Fruit fly (Drosophila melanogaster): ENCODE measurements around the gene CG5787.

The CG5787 gene

DNA sequence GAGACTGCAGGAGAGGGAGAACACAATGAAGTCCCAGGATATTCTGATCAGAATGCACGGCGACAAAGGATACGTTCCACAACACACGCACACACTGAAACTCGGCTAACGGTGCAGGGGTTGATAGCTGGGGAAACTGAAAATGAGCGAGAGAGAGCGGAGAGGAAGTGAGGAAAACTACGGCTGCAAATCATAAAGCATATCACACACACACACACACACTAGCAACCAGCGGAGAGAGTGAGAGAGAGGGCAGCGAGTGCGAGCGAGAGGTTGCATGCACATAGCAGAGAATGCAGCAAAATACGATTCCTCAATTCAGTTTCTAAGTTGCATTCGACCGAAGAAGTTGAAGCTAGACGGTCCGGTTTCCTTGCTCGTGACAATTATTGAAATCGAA lies 34.5 kb downstream of the CG5787 start:
- no peak for TF ChIP-seq Ravus (GFP tag; IDR thresholded peaks at IDR 0.05)
- no peak for TF ChIP-seq sna (GFP tag; IDR thresholded peaks at IDR 0.05; ENCODE audit: partially characterized antibody)
- TF ChIP-seq crol (GFP tag; IDR thresholded peaks at IDR 0.05), result peak; percentile 82
- no peak for TF ChIP-seq CG12299 (tag; optimal IDR thresholded peaks at IDR 0.05)
- peak; percentile 11 for TF ChIP-seq pros (GFP tag; optimal IDR thresholded peaks at IDR 0.05)
- peak; percentile 85 to 97 for TF ChIP-seq insv (GFP tag; optimal IDR thresholded peaks at IDR 0.05)
- no peak for TF ChIP-seq Antp (GFP tag; optimal IDR thresholded peaks at IDR 0.05)
- peak; percentile 33 to 95 for TF ChIP-seq Trl (optimal IDR thresholded peaks at IDR 0.05)
- TF ChIP-seq Trl (GFP tag; optimal IDR thresholded peaks at IDR 0.05), result no peak
- peak; percentile 35; the same call in 1 of the 2 replicates for TF ChIP-seq CG32767 (GFP tag; IDR thresholded peaks at IDR 0.05)
- TF ChIP-seq pita (GFP tag; optimal IDR thresholded peaks at IDR 0.05), result no peak
- peak; percentile 3 for TF ChIP-seq stwl (tag; optimal IDR thresholded peaks at IDR 0.05)
- no peak for TF ChIP-seq nau (GFP tag; optimal IDR thresholded peaks at IDR 0.05)
- TF ChIP-seq CG3847 (GFP tag; IDR thresholded peaks at IDR 0.05), result no peak
- no peak for TF ChIP-seq sr (GFP tag; IDR thresholded peaks at IDR 0.05)
- no peak for TF ChIP-seq CG33557 (GFP tag; optimal IDR thresholded peaks at IDR 0.05)
- TF ChIP-seq Dad (GFP tag; optimal IDR thresholded peaks at IDR 0.05), result no peak
- peak; percentile 24 for TF ChIP-seq zen (tag; optimal IDR thresholded peaks at IDR 0.05)
- peak; percentile 22; the same call in 1 of the 2 replicates for TF ChIP-seq chm (GFP tag; IDR thresholded peaks at IDR 0.05)
- no peak for TF ChIP-seq CG17802 (tag; optimal IDR thresholded peaks at IDR 0.05)
- TF ChIP-seq CG17829 (tag; optimal IDR thresholded peaks at IDR 0.05), result peak; percentile 3
- no peak for TF ChIP-seq Taf1 (GFP tag; IDR thresholded peaks at IDR 0.05)
- no peak for TF ChIP-seq CG8359 (GFP tag; optimal IDR thresholded peaks at IDR 0.05; ENCODE audit: borderline replicate concordance)
- peak; percentile 95 for TF ChIP-seq cg (GFP tag; optimal IDR thresholded peaks at IDR 0.05)
- TF ChIP-seq CTCF (GFP tag; optimal IDR thresholded peaks at IDR 0.05), result no peak
- no peak for TF ChIP-seq CG15514 (GFP tag; optimal IDR thresholded peaks at IDR 0.05)
- TF ChIP-seq D (optimal IDR thresholded peaks at IDR 0.05), result peak; percentile 100
- no peak for TF ChIP-seq D (GFP tag; optimal IDR thresholded peaks at IDR 0.05)
- TF ChIP-seq Kr (GFP tag; optimal IDR thresholded peaks at IDR 0.05), result peak; percentile 47
- no peak for TF ChIP-seq CG16815 (GFP tag; optimal IDR thresholded peaks at IDR 0.05)
- no peak for TF ChIP-seq Abd-B (GFP tag; optimal IDR thresholded peaks at IDR 0.05)
- TF ChIP-seq ewg (GFP tag; optimal IDR thresholded peaks at IDR 0.05), result peak; percentile 3
- TF ChIP-seq CG6813 (GFP tag; optimal IDR thresholded peaks at IDR 0.05), result no peak
- 0 out of 3 replicates have a peak, but pooled peaks have one; percentile 73 for TF ChIP-seq CG2199 (GFP tag; IDR thresholded peaks at IDR 0.05)
- TF ChIP-seq Dbx (GFP tag; IDR thresholded peaks at IDR 0.05), result no peak
- TF ChIP-seq rib (GFP tag; IDR thresholded peaks at IDR 0.05), result peak; percentile 32; the same call in 1 of the 2 replicates
- TF ChIP-seq CG8944 (GFP tag; optimal IDR thresholded peaks at IDR 0.05), result no peak
- no peak for TF ChIP-seq lbe (GFP tag; optimal IDR thresholded peaks at IDR 0.05)
- TF ChIP-seq vvl (GFP tag; IDR thresholded peaks at IDR 0.05), result peak; percentile 60
- TF ChIP-seq Nf-YB (GFP tag; optimal IDR thresholded peaks at IDR 0.05), result peak; percentile 96
- no peak for TF ChIP-seq slou (GFP tag; optimal IDR thresholded peaks at IDR 0.05)
- peak; percentile 71 for TF ChIP-seq yki (optimal IDR thresholded peaks at IDR 0.05)
- peak; percentile 30 for TF ChIP-seq sqz (GFP tag; optimal IDR thresholded peaks at IDR 0.05)
- no peak for TF ChIP-seq CG5245 (GFP tag; optimal IDR thresholded peaks at IDR 0.05)
- peak; percentile 88 for TF ChIP-seq CG1832 (GFP tag; optimal IDR thresholded peaks at IDR 0.05)
- no peak for TF ChIP-seq grn (GFP tag; optimal IDR thresholded peaks at IDR 0.05)
- TF ChIP-seq CG7963 (GFP tag; IDR thresholded peaks at IDR 0.05; ENCODE audit: partially characterized antibody), result no peak
- peak; percentile 17 for TF ChIP-seq HLHmδ (GFP tag; optimal IDR thresholded peaks at IDR 0.05)
- peak; percentile 83 for TF ChIP-seq Jarid2 (GFP tag; optimal IDR thresholded peaks at IDR 0.05)
- no peak for TF ChIP-seq CG42726 (GFP tag; IDR thresholded peaks at IDR 0.05; ENCODE audit: partially characterized antibody)
- peak; percentile 7; the same call in 1 of the 3 replicates for TF ChIP-seq zen2 (GFP tag; IDR thresholded peaks at IDR 0.05; ENCODE audit: partially characterized antibody)
- TF ChIP-seq Med (GFP tag), result no peak

Data from whole organism, embryonic.